Fruit fly (Drosophila melanogaster): ENCODE results near the gene CG5402.

- TF ChIP-seq CTCF (optimal IDR thresholded peaks at IDR 0.05): no peak
- no peak for TF ChIP-seq CG8478 (optimal IDR thresholded peaks at IDR 0.05)
These were observed 17.7 kb upstream of the CG5402 start, which contains the start of gene CG12885 for dm6 chr3R:27520415-27520916.
